Worm (Caenorhabditis elegans): Measurements from ENCODE around the gene K01B6.3.

DNA sequence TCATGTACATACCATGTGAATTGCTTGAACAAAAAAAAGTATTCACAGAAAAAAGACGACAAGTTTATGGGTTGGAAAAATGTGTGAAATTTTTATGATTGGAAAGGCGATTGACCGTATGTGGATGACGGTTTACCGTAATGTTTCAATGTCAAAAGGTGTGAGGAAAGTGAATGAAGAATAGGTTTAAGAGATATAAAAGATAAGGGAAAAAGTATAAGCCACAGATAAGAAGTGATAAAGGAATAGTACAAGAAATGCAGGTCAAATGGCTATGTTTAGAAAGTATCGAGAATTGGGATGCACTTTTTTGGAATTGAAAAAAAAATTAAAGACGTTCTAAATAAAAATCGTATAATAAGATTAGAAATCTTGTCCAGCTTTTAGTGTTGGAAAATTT is 22.2 kb upstream of the K01B6.3 start:
- TF ChIP-seq pha-4 (GFP tag; IDR thresholded peaks at IDR 0.05) (no peak), pha-4 (tag; optimal IDR thresholded peaks at IDR 0.05) (no peak), mdl-1 (tag; optimal IDR thresholded peaks at IDR 0.05) (no peak), nhr-111 (GFP tag; optimal IDR thresholded peaks at IDR 0.05) (no peak), lin-13 (GFP tag; optimal IDR thresholded peaks at IDR 0.05) (no peak), unc-39 (tag; optimal IDR thresholded peaks at IDR 0.05) (no peak), lin-39 (tag; optimal IDR thresholded peaks at IDR 0.05) (no peak), ztf-11 (tag; optimal IDR thresholded peaks at IDR 0.05) (no peak), saeg-2 (GFP tag; IDR thresholded peaks at IDR 0.05) (no peak), ama-1 (optimal IDR thresholded peaks at IDR 0.05) (no peak), ZK546.5 (tag; optimal IDR thresholded peaks at IDR 0.05) (no peak)
